Fruit fly (Drosophila melanogaster) ovary, adult (tissue): ENCODE results near the gene lectin-37Db.

Experiments
- CG17801 ChIP-seq: fragments of 200-800 bp; optimal IDR thresholded peaks from 2 replicates; lab custom pipeline; 2019; ENCODE audit warnings: missing biosample characterization, mild to moderate bottlenecking, missing genetic modification characterization, moderate library complexity; ENCODE audit not compliant: partially characterized antibody

lectin-37Db gene

DNA sequence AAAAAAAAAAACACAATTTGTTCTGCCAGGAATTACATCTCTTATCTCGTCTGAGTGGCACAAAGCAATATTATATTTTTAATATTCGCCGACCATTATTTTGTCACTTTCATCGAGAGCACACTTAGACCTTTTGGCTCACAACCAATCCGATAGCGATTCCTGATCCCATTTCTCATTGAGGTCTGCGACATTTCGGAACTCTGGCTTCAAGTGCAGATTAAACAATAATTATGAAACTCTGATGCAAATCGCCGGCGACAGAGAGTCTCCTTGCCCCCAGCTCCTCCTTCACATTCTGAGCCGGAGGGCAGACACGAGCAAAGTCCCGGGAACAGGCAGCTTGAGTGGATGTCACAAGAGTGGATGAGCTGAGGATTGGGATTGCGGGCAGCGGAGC is 50.2 kb downstream of the lectin-37Db start:
- no peak for TF ChIP-seq CG17801 (GFP tag; lab: Kevin White, UChicago)
